Worm (Caenorhabditis elegans): ENCODE data around the gene pmp-2.

Gene pmp-2

DNA sequence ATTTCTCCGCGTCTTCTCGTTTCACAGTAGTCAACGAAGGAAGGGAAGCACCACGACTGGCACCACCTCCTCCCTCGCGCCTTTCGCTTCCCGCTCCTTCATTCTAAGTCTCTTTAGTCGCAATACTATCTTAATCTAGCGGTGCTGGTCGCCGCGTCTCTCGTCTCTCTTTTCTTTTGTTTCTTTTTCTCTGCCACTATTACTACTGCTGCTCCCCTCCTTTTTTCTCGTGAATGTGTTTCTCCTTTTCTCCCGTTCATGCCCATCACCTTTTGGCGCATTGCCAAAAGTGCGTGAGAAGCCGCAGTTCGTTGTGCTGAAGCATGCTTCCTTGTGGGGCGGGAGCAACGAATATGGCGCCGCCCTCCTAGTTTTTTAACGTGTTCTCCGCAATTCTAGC lies 38.9 kb upstream of the pmp-2 start (continued):
- TF ChIP-seq zag-1 (tag; optimal IDR thresholded peaks at IDR 0.05) (no peak), lin-1 (GFP tag; IDR thresholded peaks at IDR 0.05) (peak; percentile 73; the same call in 1 of the 2 replicates), nhr-48 (tag; optimal IDR thresholded peaks at IDR 0.05) (peak; percentile 75), duxl-1 (tag; optimal IDR thresholded peaks at IDR 0.05; ENCODE audit: poor library complexity) (no peak), dpl-1 (GFP tag; optimal IDR thresholded peaks at IDR 0.05) (peak; percentile 46), lin-15B (tag; optimal IDR thresholded peaks at IDR 0.05) (no peak), nhr-25 (tag; optimal IDR thresholded peaks at IDR 0.05; ENCODE audit: borderline replicate concordance, insufficient read depth) (peak; percentile 14), set-16 (GFP tag; IDR thresholded peaks at IDR 0.05) (peak; percentile 68), Y75B8A.6 (GFP tag; IDR thresholded peaks at IDR 0.05) (no peak), mxl-2 (GFP tag; conservative IDR thresholded peaks at IDR 0.05) (no peak), sdz-12 (GFP tag; optimal IDR thresholded peaks at IDR 0.05) (no peak), arid-1 (GFP tag; conservative IDR thresholded peaks at IDR 0.05) (peak; percentile 23; the same call in 1 of the 2 replicates), fkh-10 (GFP tag; optimal IDR thresholded peaks at IDR 0.05) (peak; percentile 42), spr-3 (GFP tag; optimal IDR thresholded peaks at IDR 0.05) (no peak), daf-16 (GFP tag; optimal IDR thresholded peaks at IDR 0.05) (peak; percentile 18 to 40), daf-16 (tag; optimal IDR thresholded peaks at IDR 0.05) (peak; percentile 69), madf-9 (GFP tag; conservative IDR thresholded peaks at IDR 0.05) (peak; percentile 31; the same call in 1 of the 2 replicates), T20F7.1 (GFP tag; optimal IDR thresholded peaks at IDR 0.05) (peak; percentile 64), jun-1 (tag; optimal IDR thresholded peaks at IDR 0.05) (peak; percentile 44), F10B5.3 (tag; optimal IDR thresholded peaks at IDR 0.05) (peak; percentile 9), lin-13 (GFP tag; optimal IDR thresholded peaks at IDR 0.05) (peak; percentile 56), T26A8.4 (GFP tag; IDR thresholded peaks at IDR 0.05) (no peak), unc-39 (tag; optimal IDR thresholded peaks at IDR 0.05) (no peak), nhr-11 (tag; optimal IDR thresholded peaks at IDR 0.05) (peak; percentile 73), nhr-42 (GFP tag; IDR thresholded peaks at IDR 0.05) (no peak), skn-1 (tag; optimal IDR thresholded peaks at IDR 0.05) (no peak), pqm-1 (tag; optimal IDR thresholded peaks at IDR 0.05) (peak; percentile 68), mxl-3 (GFP tag; optimal IDR thresholded peaks at IDR 0.05) (peak; percentile 78), zfp-3 (GFP tag; conservative IDR thresholded peaks at IDR 0.05) (0 out of 2 replicates have a peak, but pooled peaks have one; percentile 16), ceh-44 (GFP tag; IDR thresholded peaks at IDR 0.05) (no peak), hif-1 (tag; optimal IDR thresholded peaks at IDR 0.05) (peak; percentile 18 to 74), ceh-62 (tag; optimal IDR thresholded peaks at IDR 0.05) (no peak), nhr-28 (tag; optimal IDR thresholded peaks at IDR 0.05) (peak; percentile 70), pha-4 (GFP tag; IDR thresholded peaks at IDR 0.05) (peak; percentile 76; the same call in 1 of the 2 replicates), pha-4 (tag; optimal IDR thresholded peaks at IDR 0.05) (peak; percentile 30), nhr-10 (tag; optimal IDR thresholded peaks at IDR 0.05) (peak; percentile 40), ama-1 (optimal IDR thresholded peaks at IDR 0.05) (no peak), vab-7 (GFP tag; IDR thresholded peaks at IDR 0.05) (no peak), ceh-20 (GFP tag; IDR thresholded peaks at IDR 0.05) (peak; percentile 13; the same call in 1 of the 2 replicates), dmd-9 (GFP tag; IDR thresholded peaks at IDR 0.05) (no peak), F37D6.2 (tag; optimal IDR thresholded peaks at IDR 0.05) (peak; percentile 44), ctbp-1 (GFP tag; IDR thresholded peaks at IDR 0.05) (peak; percentile 72), tra-1 (GFP tag; IDR thresholded peaks at IDR 0.05) (peak; percentile 82), snpc-1.2 (GFP tag; IDR thresholded peaks at IDR 0.05) (no peak), ztf-11 (tag; optimal IDR thresholded peaks at IDR 0.05) (no peak)

All from whole organism, L4 larva.